Worm (Caenorhabditis elegans) whole organism, young adult: ENCODE data around the gene Y43C5A.2.

Experiments used
- akir-1 ChIP-seq: fragments of 200-800 bp; sonication (Bioruptor generic); optimal IDR thresholded peaks from 2 replicates; lab custom pipeline; 2018; ENCODE audit warnings: mild to moderate bottlenecking, missing genetic modification characterization, moderate library complexity, missing compliant biosample characterization
- attf-6 ChIP-seq: fragments of 200-800 bp; sonication (Bioruptor generic); IDR thresholded peaks from 2 replicates; pipeline ENCODE4 v1.3.6; 2022; ENCODE audit warnings: missing genetic modification reagents, missing genetic modification characterization, missing compliant biosample characterization
- ceh-91 ChIP-seq: fragments of 200-800 bp; sonication (Bioruptor generic); IDR thresholded peaks from 2 replicates; pipeline ENCODE4 v1.3.6; 2022; ENCODE audit warnings: missing genetic modification reagents, missing genetic modification characterization, missing compliant biosample characterization
- die-1 ChIP-seq: sonication (generic microtip); optimal IDR thresholded peaks from 2 replicates; lab custom pipeline; 2016; ENCODE audit warnings: missing genotype, mild to moderate bottlenecking, missing genetic modification characterization, missing compliant biosample characterization
- let-526 ChIP-seq: fragments of 200-800 bp; sonication (Bioruptor generic); IDR thresholded peaks from 2 replicates; pipeline ENCODE4 v1.3.6; 2022; ENCODE audit warnings: missing genetic modification reagents, missing genetic modification characterization, missing compliant biosample characterization
- nfya-1 ChIP-seq: sonication (generic microtip); optimal IDR thresholded peaks from 2 replicates; lab custom pipeline; 2017; ENCODE audit warnings: antibody characterized with exemption, missing compliant biosample characterization, missing genetic modification characterization, borderline replicate concordance; ENCODE audit not compliant: insufficient read depth
- pbrm-1 ChIP-seq: fragments of 200-800 bp; sonication (Bioruptor generic); IDR thresholded peaks from 2 replicates; pipeline ENCODE4 v1.3.6; 2022; ENCODE audit warnings: missing genetic modification reagents, missing genetic modification characterization, missing compliant biosample characterization
- snpc-1.3 ChIP-seq: sonication (generic microtip); optimal IDR thresholded peaks from 2 replicates; lab custom pipeline; 2017; ENCODE audit warnings: missing genetic modification characterization, mild to moderate bottlenecking, missing compliant biosample characterization, antibody characterized with exemption, moderate library complexity, missing genotype, missing genetic modification reagents; ENCODE audit not compliant: insufficient read depth
- unc-62 ChIP-seq: fragments of 150-350 bp; optimal IDR thresholded peaks from 2 replicates; lab custom pipeline; 2014; ENCODE audit warnings: missing biosample characterization, missing genetic modification reagents, missing genetic modification characterization

DNA sequence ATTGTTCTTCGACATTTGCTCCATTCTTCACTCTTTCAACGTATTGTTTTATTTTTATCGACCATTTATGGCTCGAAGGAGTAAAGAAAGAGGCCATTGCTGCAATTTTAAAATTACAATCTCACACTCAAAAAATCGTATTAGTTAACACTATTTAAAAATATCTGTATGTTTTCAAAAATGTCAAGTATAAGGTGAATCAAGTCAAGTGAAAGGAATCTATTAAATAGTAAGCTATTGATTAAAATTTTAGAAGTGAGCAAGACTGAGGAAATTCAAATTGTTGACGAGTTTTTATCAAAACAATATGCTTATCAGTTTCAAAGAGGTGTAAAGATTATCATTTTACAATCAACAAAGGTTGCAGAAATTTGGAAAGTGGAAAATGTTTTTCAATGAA, 37.2 kb upstream of the Y43C5A.2 start, which contains the start of gene F01G10.4:
- no peak for TF ChIP-seq snpc-1.3 (tag; lab: Kevin White, UChicago)
- no peak for TF ChIP-seq let-526 (GFP tag; lab: Robert Waterston, UW)
- no peak for TF ChIP-seq die-1 (tag; lab: Kevin White, UChicago)
- TF ChIP-seq akir-1 (GFP tag; lab: Kevin White, UChicago): no peak
- TF ChIP-seq pbrm-1 (GFP tag; lab: Robert Waterston, UW): no peak
- TF ChIP-seq ceh-91: no peak
- no peak for TF ChIP-seq attf-6 (GFP tag; lab: Robert Waterston, UW)
- TF ChIP-seq unc-62 (GFP tag; lab: Kevin White, UChicago): no peak
- no peak for TF ChIP-seq nfya-1 (tag; lab: Kevin White, UChicago)
